Fruit fly (Drosophila melanogaster) whole organism, embryonic: Measurements from ENCODE around the gene CG15418.
A peak's percentile ranks its signal among the peaks of the same experiment; 100 is the strongest.

Experiments
- BEAF-32 ChIP-seq: fragments of 200-800 bp; sonication (Bioruptor generic); optimal IDR thresholded peaks from 3 replicates; lab custom pipeline; 2017; ENCODE audit warnings: missing biosample characterization, missing genetic modification characterization, mild to moderate bottlenecking, moderate library complexity, missing genetic modification reagents
- CG10959 ChIP-seq: fragments of 200-800 bp; sonication (Bioruptor generic); IDR thresholded peaks from 2 replicates; pipeline ENCODE4 v1.3.6; 2022; ENCODE audit warnings: missing biosample characterization, missing genetic modification characterization
- CG11696 ChIP-seq: fragments of 200-800 bp; sonication (Bioruptor generic); IDR thresholded peaks from 2 replicates; pipeline ENCODE4 v1.3.6; 2022; ENCODE audit warnings: missing biosample characterization, missing genetic modification characterization
- CG12071 ChIP-seq: fragments of 200-800 bp; sonication (Bioruptor generic); optimal IDR thresholded peaks from 3 replicates; lab custom pipeline; 2018; ENCODE audit warnings: missing biosample characterization, mild to moderate bottlenecking, missing genetic modification characterization
- CG12219 ChIP-seq: fragments of 200-800 bp; sonication (Bioruptor generic); optimal IDR thresholded peaks from 3 replicates; lab custom pipeline; 2018; ENCODE audit warnings: missing biosample characterization, mild to moderate bottlenecking, missing genetic modification characterization
- CG13894 ChIP-seq: fragments of 200-800 bp; sonication (Bioruptor generic); optimal IDR thresholded peaks from 3 replicates; lab custom pipeline; 2018; ENCODE audit warnings: missing biosample characterization, mild to moderate bottlenecking, missing genetic modification characterization, moderate library complexity
- CG15696 ChIP-seq: fragments of 200-800 bp; sonication (Bioruptor generic); optimal IDR thresholded peaks from 2 replicates; lab custom pipeline; 2019; ENCODE audit warnings: missing biosample characterization, mild to moderate bottlenecking, missing genetic modification characterization, moderate library complexity
- CG18764 ChIP-seq: fragments of 200-800 bp; sonication (Bioruptor generic); optimal IDR thresholded peaks from 3 replicates; lab custom pipeline; 2016; ENCODE audit warnings: missing biosample characterization, missing genetic modification characterization
- CG2116 ChIP-seq: fragments of 200-800 bp; sonication (Bioruptor generic); optimal IDR thresholded peaks from 3 replicates; lab custom pipeline; 2018; ENCODE audit warnings: missing biosample characterization, mild to moderate bottlenecking, missing genetic modification characterization
- CG2120 ChIP-seq: fragments of 200-800 bp; sonication (Bioruptor generic); optimal IDR thresholded peaks from 3 replicates; lab custom pipeline; 2016; ENCODE audit warnings: missing biosample characterization, missing genetic modification characterization
- CG2678 ChIP-seq: fragments of 200-800 bp; sonication (Bioruptor generic); optimal IDR thresholded peaks from 3 replicates; lab custom pipeline; 2019; ENCODE audit warnings: missing biosample characterization, mild to moderate bottlenecking, missing genetic modification characterization, moderate library complexity
- CG2875 ChIP-seq: fragments of 200-800 bp; sonication (Bioruptor generic); optimal IDR thresholded peaks from 2 replicates; lab custom pipeline; 2017; ENCODE audit warnings: missing biosample characterization, mild to moderate bottlenecking, missing genetic modification characterization, missing genetic modification reagents
- CG32767 ChIP-seq: fragments of 200-800 bp; sonication (Bioruptor generic); IDR thresholded peaks from 2 replicates; pipeline ENCODE4 v1.3.6; 2022; ENCODE audit warnings: missing biosample characterization, missing genetic modification characterization
- CG6254 ChIP-seq: fragments of 200-800 bp; sonication (Bioruptor generic); optimal IDR thresholded peaks from 3 replicates; lab custom pipeline; 2017; ENCODE audit warnings: mild to moderate bottlenecking, missing biosample characterization, missing genetic modification reagents, missing genetic modification characterization
- CG6765 ChIP-seq: fragments of 200-800 bp; sonication (Bioruptor generic); optimal IDR thresholded peaks from 3 replicates; lab custom pipeline; 2017; ENCODE audit warnings: missing biosample characterization, mild to moderate bottlenecking, missing genetic modification characterization
- CG7786 ChIP-seq: fragments of 200-800 bp; sonication (Bioruptor generic); optimal IDR thresholded peaks from 2 replicates; lab custom pipeline; 2016; ENCODE audit warnings: missing biosample characterization, missing genetic modification characterization
- CG7839 ChIP-seq: fragments of 200-800 bp; sonication (Bioruptor generic); optimal IDR thresholded peaks from 3 replicates; lab custom pipeline; 2018; ENCODE audit warnings: missing biosample characterization, mild to moderate bottlenecking, missing genetic modification characterization, moderate library complexity
- CG8765 ChIP-seq: fragments of 200-800 bp; sonication (Bioruptor generic); IDR thresholded peaks from 2 replicates; pipeline ENCODE4 v1.3.6; 2022; ENCODE audit warnings: missing biosample characterization, missing genetic modification characterization
- CG9609 ChIP-seq: fragments of 200-800 bp; sonication (Bioruptor generic); optimal IDR thresholded peaks from 3 replicates; lab custom pipeline; 2016; ENCODE audit warnings: missing biosample characterization, missing genetic modification characterization
- D19A ChIP-seq: fragments of 200-800 bp; optimal IDR thresholded peaks from 3 replicates; lab custom pipeline; 2019; ENCODE audit warnings: missing biosample characterization, mild to moderate bottlenecking, missing genetic modification characterization, moderate library complexity
- Doc3 ChIP-seq: fragments of 200-800 bp; sonication (Bioruptor generic); IDR thresholded peaks from 3 replicates; pipeline ENCODE4 v1.3.6; 2022; ENCODE audit warnings: missing biosample characterization, missing genetic modification characterization; ENCODE audit not compliant: partially characterized antibody
- Hmx ChIP-seq: fragments of 200-800 bp; sonication (Bioruptor generic); optimal IDR thresholded peaks from 2 replicates; lab custom pipeline; 2016; ENCODE audit warnings: missing biosample characterization, missing genetic modification characterization
- Hsf ChIP-seq: fragments of 200-800 bp; sonication (Bioruptor generic); optimal IDR thresholded peaks from 3 replicates; lab custom pipeline; 2016; ENCODE audit warnings: missing biosample characterization, missing genetic modification characterization
- Opbp ChIP-seq: fragments of 200-800 bp; sonication (Bioruptor generic); IDR thresholded peaks from 3 replicates; pipeline ENCODE4 v1.3.6; 2022; ENCODE audit warnings: missing biosample characterization, missing genetic modification characterization; ENCODE audit not compliant: partially characterized antibody
- Tbp ChIP-seq: fragments of >200 bp; optimal IDR thresholded peaks from 2 replicates; lab custom pipeline; 2018; ENCODE audit warnings: missing biosample characterization, missing genetic modification characterization
- Xbp1 ChIP-seq: fragments of 200-800 bp; sonication (Bioruptor generic); optimal IDR thresholded peaks from 3 replicates; lab custom pipeline; 2016; ENCODE audit warnings: missing biosample characterization, mild to moderate bottlenecking, missing genetic modification characterization
- aop ChIP-seq: fragments of 200-800 bp; sonication (Bioruptor generic); IDR thresholded peaks from 2 replicates; pipeline ENCODE4 v1.3.6; 2022; ENCODE audit warnings: missing biosample characterization, missing genetic modification characterization
- bab2 ChIP-seq: fragments of 200-800 bp; sonication (Bioruptor generic); optimal IDR thresholded peaks from 2 replicates; lab custom pipeline; 2016; ENCODE audit warnings: missing biosample characterization, missing genetic modification characterization
- chif ChIP-seq, 2 experiments: fragments of 200-800 bp; sonication (Bioruptor generic); optimal IDR thresholded peaks; 3 replicates each; lab custom pipeline; 2016; ENCODE audit warnings: missing biosample characterization in 2 of 2, missing genetic modification characterization in 2 of 2
- fu2 ChIP-seq: fragments of 200-800 bp; sonication (Bioruptor generic); optimal IDR thresholded peaks from 2 replicates; lab custom pipeline; 2016; ENCODE audit warnings: missing biosample characterization, missing genetic modification characterization
- gfzf ChIP-seq: fragments of 200-800 bp; sonication (Bioruptor generic); optimal IDR thresholded peaks from 2 replicates; lab custom pipeline; 2016; ENCODE audit warnings: missing biosample characterization, mild to moderate bottlenecking, missing genetic modification characterization, moderate library complexity
- gsb-n ChIP-seq: fragments of 200-800 bp; sonication (Bioruptor generic); optimal IDR thresholded peaks from 3 replicates; lab custom pipeline; 2018; ENCODE audit warnings: missing biosample characterization, mild to moderate bottlenecking, missing genetic modification characterization
- jumu ChIP-seq: fragments of 200-800 bp; sonication (Bioruptor generic); optimal IDR thresholded peaks from 3 replicates; lab custom pipeline; 2016; ENCODE audit warnings: missing biosample characterization, missing genetic modification characterization
- kah ChIP-seq: fragments of 200-800 bp; sonication (Bioruptor generic); optimal IDR thresholded peaks from 2 replicates; lab custom pipeline; 2018; ENCODE audit warnings: missing biosample characterization, mild to moderate bottlenecking, missing genetic modification characterization
- knrl ChIP-seq: fragments of 200-800 bp; sonication (Bioruptor generic); IDR thresholded peaks from 3 replicates; pipeline ENCODE4 v1.3.6; 2022; ENCODE audit warnings: missing biosample characterization, missing genetic modification characterization; ENCODE audit not compliant: partially characterized antibody
- oc ChIP-seq: fragments of 200-800 bp; sonication (Bioruptor generic); optimal IDR thresholded peaks from 2 replicates; lab custom pipeline; 2018; ENCODE audit warnings: missing biosample characterization, mild to moderate bottlenecking, missing genetic modification characterization, moderate library complexity
- sc ChIP-seq, 3 experiments: fragments of >200 bp in 2 of 3; fragments of 200-800 bp in 1 of 3; sonication (Bioruptor generic) in 1 of 3; optimal IDR thresholded peaks; 2 replicates in 2 of 3; 3 replicates in 1 of 3; lab custom pipeline; 2017; ENCODE audit warnings: mild to moderate bottlenecking in 1 of 3, missing biosample characterization in 1 of 3, missing genetic modification characterization in 1 of 3, missing genetic modification reagents in 1 of 3
- sens-2 ChIP-seq: fragments of 200-800 bp; sonication (Bioruptor generic); IDR thresholded peaks from 2 replicates; pipeline ENCODE4 v1.3.6; 2022; ENCODE audit warnings: missing biosample characterization, missing genetic modification characterization
- sim ChIP-seq: fragments of 200-800 bp; sonication (Bioruptor generic); IDR thresholded peaks from 2 replicates; pipeline ENCODE4 v1.3.6; 2022; ENCODE audit warnings: missing biosample characterization, missing genetic modification characterization
- sna ChIP-seq: fragments of 200-800 bp; sonication (Bioruptor generic); IDR thresholded peaks from 2 replicates; pipeline ENCODE4 v1.3.6; 2022; ENCODE audit warnings: missing biosample characterization, missing genetic modification characterization; ENCODE audit not compliant: partially characterized antibody
- so ChIP-seq: fragments of 200-800 bp; sonication (Bioruptor generic); IDR thresholded peaks from 3 replicates; pipeline ENCODE4 v1.3.6; 2022; ENCODE audit warnings: missing biosample characterization, missing genetic modification characterization
- sr ChIP-seq: fragments of 200-800 bp; sonication (Bioruptor generic); IDR thresholded peaks from 3 replicates; pipeline ENCODE4 v1.3.6; 2022; ENCODE audit warnings: missing biosample characterization, missing genetic modification characterization
- tna ChIP-seq: fragments of 200-800 bp; sonication (Bioruptor generic); IDR thresholded peaks from 2 replicates; pipeline ENCODE4 v1.3.6; 2022; ENCODE audit warnings: missing biosample characterization, missing genetic modification characterization; ENCODE audit not compliant: partially characterized antibody
- trh ChIP-seq: fragments of 200-800 bp; sonication (Bioruptor generic); optimal IDR thresholded peaks from 2 replicates; lab custom pipeline; 2016; ENCODE audit warnings: missing biosample characterization, missing genetic modification characterization
- tup ChIP-seq: fragments of 200-800 bp; sonication (Bioruptor generic); optimal IDR thresholded peaks from 2 replicates; lab custom pipeline; 2016; ENCODE audit warnings: missing biosample characterization, mild to moderate bottlenecking, missing genetic modification characterization, moderate library complexity
- usp ChIP-seq: fragments of >200 bp; optimal IDR thresholded peaks from 2 replicates; lab custom pipeline; 2017; ENCODE audit warnings: missing biosample characterization, missing genetic modification characterization
- vnd ChIP-seq: fragments of 200-800 bp; sonication (Bioruptor generic); IDR thresholded peaks from 3 replicates; pipeline ENCODE4 v1.3.6; 2022; ENCODE audit warnings: missing biosample characterization, missing genetic modification characterization; ENCODE audit not compliant: partially characterized antibody
- z ChIP-seq: fragments of 200-800 bp; sonication (Bioruptor generic); IDR thresholded peaks from 3 replicates; pipeline ENCODE4 v1.3.6; 2022; ENCODE audit warnings: missing biosample characterization, missing genetic modification characterization

Gene CG15418

DNA sequence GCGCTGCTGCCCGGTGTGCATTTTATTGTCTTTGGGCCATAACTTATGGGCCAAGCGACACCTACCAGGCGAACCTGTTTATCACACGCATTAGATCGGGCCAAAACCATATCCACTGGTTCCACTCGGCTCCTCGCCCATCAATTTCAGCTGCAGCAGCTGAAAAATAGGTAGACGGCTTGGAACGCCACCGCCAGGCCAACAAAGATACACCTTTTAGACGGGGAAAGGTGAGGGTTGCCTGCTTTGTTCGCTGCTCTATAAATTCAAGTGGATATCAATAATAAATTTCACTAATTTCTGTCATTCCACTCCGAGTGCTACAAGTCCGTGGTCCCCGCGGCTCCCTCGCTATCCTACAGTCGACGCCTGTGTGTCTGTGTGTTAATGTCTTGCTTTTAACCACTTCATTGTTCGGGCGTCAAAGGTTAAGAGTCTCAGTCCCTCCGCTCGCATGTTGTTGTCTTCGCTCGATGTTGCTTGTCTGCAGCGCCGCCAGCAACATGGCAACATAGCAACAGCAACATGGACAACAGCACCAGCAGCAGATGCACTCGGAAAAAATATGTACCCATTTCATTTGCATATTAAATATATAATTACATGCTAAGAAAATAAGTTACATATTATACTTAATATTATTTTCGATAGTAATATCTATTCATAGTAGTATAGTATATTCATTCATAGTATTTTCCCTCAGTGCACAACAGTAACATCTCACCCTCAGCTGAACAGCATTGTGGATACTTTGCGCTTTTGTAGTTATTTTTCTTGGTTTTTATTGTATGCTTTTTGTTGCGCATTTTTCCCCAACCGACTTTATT is 33.4 kb downstream of the CG15418 start (continued):
- TF ChIP-seq CG12219 (peak; percentile 76), sens-2 (GFP tag; lab: Robert Waterston, UW) (peak; percentile 44; the same call in 1 of the 2 replicates), CG7786 (GFP tag; lab: Kevin White, UChicago) (no peak), z (GFP tag; lab: Robert Waterston, UW) (peak; percentile 73; the same call in 2 of the 3 replicates), so (GFP tag; lab: Robert Waterston, UW) (peak; percentile 45; the same call in 1 of the 3 replicates), CG15696 (tag; lab: Kevin White, UChicago) (peak; percentile 96), CG2116 (GFP tag; lab: Kevin White, UChicago) (peak; percentile 43), CG7839 (tag; lab: Kevin White, UChicago) (peak; percentile 89), CG8765 (GFP tag; lab: Robert Waterston, UW) (peak; percentile 68), sna (GFP tag; lab: Robert Waterston, UW) (no peak), Hmx (GFP tag; lab: Kevin White, UChicago) (no peak), bab2 (GFP tag; lab: Kevin White, UChicago) (no peak), CG6765 (no peak), CG13894 (tag; lab: Kevin White, UChicago) (no peak), CG2120 (GFP tag; lab: Kevin White, UChicago) (no peak), CG18764 (GFP tag; lab: Kevin White, UChicago) (peak; percentile 70), sim (GFP tag; lab: Robert Waterston, UW) (peak; percentile 87), chif (GFP tag; optimal IDR thresholded peaks at IDR 0.05; lab: Kevin White, UChicago) (peak in 1 of 2 experiments; percentile 30), tup (GFP tag; lab: Kevin White, UChicago) (no peak), BEAF-32 (GFP tag; lab: Kevin White, UChicago) (no peak), tna (GFP tag; lab: Robert Waterston, UW) (no peak), gsb-n (peak; percentile 91), sc (optimal IDR thresholded peaks at IDR 0.05; lab: Kevin White, UChicago) (no peak), sc (GFP tag; optimal IDR thresholded peaks at IDR 0.05; lab: Kevin White, UChicago) (peak; percentile 76), Xbp1 (GFP tag; lab: Kevin White, UChicago) (peak; percentile 70), kah (GFP tag; lab: Kevin White, UChicago) (peak; percentile 52), CG32767 (peak; percentile 61; the same call in 1 of the 2 replicates), aop (GFP tag; lab: Robert Waterston, UW) (no peak), CG9609 (GFP tag; lab: Kevin White, UChicago) (no peak), CG6254 (GFP tag; lab: Kevin White, UChicago) (peak; percentile 87), vnd (GFP tag; lab: Robert Waterston, UW) (no peak), jumu (GFP tag; lab: Kevin White, UChicago) (no peak), sr (0 out of 3 replicates have a peak, but pooled peaks have one; percentile 2), D19A (tag; lab: Kevin White, UChicago) (peak; percentile 88), CG2678 (peak; percentile 89), oc (tag; lab: Kevin White, UChicago) (peak; percentile 74), CG10959 (GFP tag; lab: Robert Waterston, UW) (peak; percentile 82), fu2 (GFP tag; lab: Kevin White, UChicago) (no peak), knrl (GFP tag; lab: Robert Waterston, UW) (no peak), CG11696 (GFP tag; lab: Robert Waterston, UW) (peak; percentile 65), gfzf (no peak), trh (GFP tag; lab: Kevin White, UChicago) (peak; percentile 55), Doc3 (GFP tag; lab: Robert Waterston, UW) (no peak), CG2875 (GFP tag; lab: Kevin White, UChicago) (peak; percentile 82), usp (GFP tag; lab: Kevin White, UChicago) (no peak), CG12071 (peak; percentile 8), Tbp (no peak), Opbp (GFP tag; lab: Robert Waterston, UW) (no peak), Hsf (GFP tag; lab: Kevin White, UChicago) (no peak)
